Worm (Caenorhabditis elegans): Measurements from ENCODE around the gene pcm-1.

The pcm-1 gene

DNA sequence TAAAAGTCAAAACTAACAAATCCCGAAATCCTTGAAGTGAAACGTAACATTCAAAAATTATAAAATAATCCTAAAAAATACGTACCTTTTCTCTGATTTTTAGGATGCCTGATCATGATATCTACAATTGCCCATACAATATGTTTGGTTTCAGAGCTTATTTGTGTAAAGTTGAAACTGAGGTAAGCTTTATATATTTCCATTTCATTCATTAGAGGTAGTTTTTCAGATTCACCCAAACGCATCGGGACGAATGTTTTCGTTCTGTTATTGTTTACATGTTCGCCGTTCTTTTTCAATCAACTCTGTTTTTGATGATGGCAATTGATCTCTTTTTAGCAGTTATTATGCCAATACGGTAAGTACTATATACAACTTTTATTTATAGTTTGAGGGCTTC lies 35.7 kb downstream of the pcm-1 start:
- TF ChIP-seq blmp-1 (tag; optimal IDR thresholded peaks at IDR 0.05; ENCODE audit: insufficient read depth), result no peak
- TF ChIP-seq F13H6.1 (tag; optimal IDR thresholded peaks at IDR 0.05), result no peak
- no peak for TF ChIP-seq snpc-4 (tag; optimal IDR thresholded peaks at IDR 0.05)
- TF ChIP-seq ztf-1 (GFP tag; conservative IDR thresholded peaks at IDR 0.05), result no peak
- no peak for TF ChIP-seq ZK546.5 (tag; optimal IDR thresholded peaks at IDR 0.05)
- TF ChIP-seq ceh-16 (tag; optimal IDR thresholded peaks at IDR 0.05), result no peak
- TF ChIP-seq elt-1 (tag; optimal IDR thresholded peaks at IDR 0.05), result no peak
- no peak for TF ChIP-seq lin-39 (tag; optimal IDR thresholded peaks at IDR 0.05)
- TF ChIP-seq lsy-2 (tag; optimal IDR thresholded peaks at IDR 0.05), result no peak
- no peak for TF ChIP-seq nhr-237 (tag; optimal IDR thresholded peaks at IDR 0.05)
- no peak for TF ChIP-seq R02D3.7 (tag; optimal IDR thresholded peaks at IDR 0.05)
- TF ChIP-seq dmd-4 (tag; optimal IDR thresholded peaks at IDR 0.05), result no peak
- TF ChIP-seq nhr-25 (tag; optimal IDR thresholded peaks at IDR 0.05), result no peak
- no peak for TF ChIP-seq nhr-11 (tag; optimal IDR thresholded peaks at IDR 0.05)
- TF ChIP-seq nhr-21 (tag; optimal IDR thresholded peaks at IDR 0.05), result no peak
- no peak for TF ChIP-seq unc-39 (tag; optimal IDR thresholded peaks at IDR 0.05)

DNA sequence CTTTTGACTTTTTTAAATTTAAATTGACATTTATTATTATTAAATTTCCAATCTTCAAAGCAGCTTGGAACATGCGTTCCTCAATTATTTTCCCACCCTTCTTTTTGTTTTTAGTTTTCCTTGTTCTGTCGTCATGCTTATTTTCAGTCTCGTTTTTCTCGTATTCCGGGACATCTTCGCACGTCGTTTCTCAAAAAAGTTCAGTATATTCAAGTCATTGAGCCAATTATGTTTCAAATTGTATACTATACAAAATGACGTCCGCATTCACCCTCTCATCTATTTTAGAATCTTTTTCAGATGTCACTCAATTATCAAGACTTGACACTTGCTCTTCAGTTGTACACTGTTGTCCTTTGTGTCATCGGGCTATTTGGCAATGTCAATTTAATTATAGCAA lies 36.3 kb downstream of the pcm-1 start, which contains the start of gene srsx-17:
TSS of gene srsx-17 (plus strand) at position 301 of the 400 bp plus-strand sequence.
- TF ChIP-seq elt-1 (tag; optimal IDR thresholded peaks at IDR 0.05), result no peak
- TF ChIP-seq ZK546.5 (tag; optimal IDR thresholded peaks at IDR 0.05), result no peak
- TF ChIP-seq ztf-4 (tag; optimal IDR thresholded peaks at IDR 0.05), result no peak
- no peak for TF ChIP-seq ztf-11 (tag; optimal IDR thresholded peaks at IDR 0.05)
- no peak for TF ChIP-seq gmeb-1 (tag; optimal IDR thresholded peaks at IDR 0.05)
- TF ChIP-seq lin-11 (tag; optimal IDR thresholded peaks at IDR 0.05), result no peak
- no peak for TF ChIP-seq ztf-1 (GFP tag; conservative IDR thresholded peaks at IDR 0.05)
- TF ChIP-seq skn-1 (tag; optimal IDR thresholded peaks at IDR 0.05), result no peak
- no peak for TF ChIP-seq nhr-237 (tag; optimal IDR thresholded peaks at IDR 0.05)
- no peak for TF ChIP-seq C34F6.9 (tag; optimal IDR thresholded peaks at IDR 0.05)
- TF ChIP-seq nhr-129 (tag; optimal IDR thresholded peaks at IDR 0.05), result no peak
- no peak for TF ChIP-seq zag-1 (tag; optimal IDR thresholded peaks at IDR 0.05)

DNA sequence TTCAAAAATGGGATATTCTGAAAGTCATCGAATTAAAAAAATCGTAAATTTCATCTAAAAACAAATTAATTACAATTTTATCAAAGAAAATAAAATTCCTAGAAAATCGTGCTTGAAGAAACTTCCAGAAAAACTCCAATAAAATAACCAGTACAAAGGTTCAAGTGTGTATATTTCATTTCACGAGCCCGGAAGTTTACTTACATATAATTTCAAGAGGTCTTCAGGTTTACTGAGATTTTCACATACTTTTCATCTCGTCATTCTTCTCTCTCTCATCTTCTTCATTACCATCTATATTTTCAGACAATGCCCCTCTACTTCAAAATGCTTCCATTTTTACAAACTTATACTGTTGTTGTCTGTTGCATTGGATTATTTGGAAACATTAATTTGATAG lies 41.4 kb downstream of the pcm-1 start, which contains the start of gene srsx-18:
TSS of gene srsx-18 (plus strand) at position 301 of the 400 bp plus-strand sequence.
- TF ChIP-seq nhr-25 (tag; optimal IDR thresholded peaks at IDR 0.05) (no peak), nhr-77 (tag; optimal IDR thresholded peaks at IDR 0.05) (no peak), unc-62 (GFP tag; optimal IDR thresholded peaks at IDR 0.05) (no peak), C34F6.9 (tag; optimal IDR thresholded peaks at IDR 0.05) (no peak), lin-39 (tag; optimal IDR thresholded peaks at IDR 0.05) (no peak), ztf-1 (GFP tag; conservative IDR thresholded peaks at IDR 0.05) (no peak), unc-39 (tag; optimal IDR thresholded peaks at IDR 0.05) (no peak), mbf-1 (tag; optimal IDR thresholded peaks at IDR 0.05) (no peak), nhr-129 (tag; optimal IDR thresholded peaks at IDR 0.05) (no peak), ceh-16 (tag; optimal IDR thresholded peaks at IDR 0.05) (no peak)

DNA sequence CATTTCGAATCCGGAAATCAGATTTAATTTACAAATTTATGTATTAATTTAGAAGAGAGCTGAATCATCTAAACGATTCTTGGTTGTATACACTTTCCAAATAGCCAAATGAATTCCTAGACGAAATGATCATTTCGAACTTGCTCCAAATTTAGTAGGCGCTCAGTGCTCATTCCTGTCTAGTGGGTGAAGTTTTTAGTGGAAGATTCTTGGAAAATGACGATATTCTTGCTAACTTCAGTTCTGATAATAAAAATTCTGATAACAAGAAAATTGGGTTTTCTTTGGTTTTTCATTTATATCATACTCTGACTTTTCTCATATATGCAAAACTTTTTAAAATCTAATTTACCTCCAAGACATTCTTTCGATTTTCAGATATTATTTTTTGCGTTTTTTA lies 41.9 kb downstream of the pcm-1 start:
- TF ChIP-seq nhr-21 (tag; optimal IDR thresholded peaks at IDR 0.05) (no peak), unc-55 (GFP tag; optimal IDR thresholded peaks at IDR 0.05) (no peak), nhr-237 (tag; optimal IDR thresholded peaks at IDR 0.05) (no peak), ceh-16 (tag; optimal IDR thresholded peaks at IDR 0.05) (no peak), lin-11 (tag; optimal IDR thresholded peaks at IDR 0.05) (no peak), nhr-6 (tag; optimal IDR thresholded peaks at IDR 0.05) (no peak), lin-39 (tag; optimal IDR thresholded peaks at IDR 0.05) (no peak), elt-3 (tag; optimal IDR thresholded peaks at IDR 0.05) (no peak), nhr-12 (tag; optimal IDR thresholded peaks at IDR 0.05) (no peak), mab-5 (tag; optimal IDR thresholded peaks at IDR 0.05) (no peak), unc-39 (tag; optimal IDR thresholded peaks at IDR 0.05) (no peak), nhr-10 (tag; optimal IDR thresholded peaks at IDR 0.05) (no peak), blmp-1 (tag; optimal IDR thresholded peaks at IDR 0.05; ENCODE audit: insufficient read depth) (no peak)

DNA sequence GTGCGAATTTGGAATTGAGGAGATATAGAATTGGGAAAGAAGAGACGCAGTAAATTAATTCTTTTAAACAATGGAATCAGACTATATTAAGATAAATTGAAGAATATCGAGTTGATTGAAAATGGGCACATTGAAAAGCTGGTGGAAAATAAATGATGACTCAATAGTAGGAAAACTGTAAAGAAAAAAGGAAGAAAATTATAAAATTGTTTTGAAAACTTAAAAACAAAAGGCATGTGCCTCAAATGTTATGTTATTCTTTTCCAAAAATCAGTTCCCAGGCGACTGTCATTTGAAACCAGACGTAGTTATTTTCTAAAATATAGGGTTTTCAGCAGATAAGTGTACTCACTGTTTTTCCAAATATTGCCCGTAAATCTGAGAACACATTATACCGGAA lies 43.8 kb downstream of the pcm-1 start, which contains the start of gene C04E6.12:
TSS of gene C04E6.12 (minus strand) at position 101 of the 400 bp plus-strand sequence.
- TF ChIP-seq elt-3 (tag; optimal IDR thresholded peaks at IDR 0.05), result no peak
- no peak for TF ChIP-seq sma-3 (GFP tag; optimal IDR thresholded peaks at IDR 0.05)
- TF ChIP-seq unc-39 (tag; optimal IDR thresholded peaks at IDR 0.05), result no peak
- TF ChIP-seq R02D3.7 (tag; optimal IDR thresholded peaks at IDR 0.05), result no peak
